Fruit fly (Drosophila melanogaster): ENCODE data around the gene Syt12.

Gene Syt12

dm6 chrX:13338113-13338512 is 20.9 kb upstream of the Syt12 start, which contains the start of gene CG15747:
TSS of gene CG15747 (plus strand) at chrX:13338318.
- TF ChIP-seq sage (GFP tag; optimal IDR thresholded peaks at IDR 0.05) (no peak), psq (GFP tag; optimal IDR thresholded peaks at IDR 0.05) (no peak), HLH106 (tag; optimal IDR thresholded peaks at IDR 0.05) (no peak), Dif (GFP tag; optimal IDR thresholded peaks at IDR 0.05; ENCODE audit: partially characterized antibody) (no peak), Vsx2 (GFP tag; optimal IDR thresholded peaks at IDR 0.05; ENCODE audit: partially characterized antibody) (no peak), Abd-B (GFP tag; optimal IDR thresholded peaks at IDR 0.05) (no peak), woc (GFP tag; optimal IDR thresholded peaks at IDR 0.05) (no peak), dsf (GFP tag; optimal IDR thresholded peaks at IDR 0.05; ENCODE audit: borderline replicate concordance) (no peak), Dfd (GFP tag; optimal IDR thresholded peaks at IDR 0.05) (no peak), dmrt93B (GFP tag; optimal IDR thresholded peaks at IDR 0.05) (no peak), jim (GFP tag; optimal IDR thresholded peaks at IDR 0.05) (no peak), ey (GFP tag; optimal IDR thresholded peaks at IDR 0.05) (no peak)

- TF ChIP-seq dsf (GFP tag; optimal IDR thresholded peaks at IDR 0.05; ENCODE audit: borderline replicate concordance) (no peak), Hr83 (GFP tag; optimal IDR thresholded peaks at IDR 0.05; ENCODE audit: poor library complexity, severe bottlenecking) (no peak), Mio (GFP tag; optimal IDR thresholded peaks at IDR 0.05) (no peak), Sp1 (GFP tag; optimal IDR thresholded peaks at IDR 0.05) (peak; percentile 26), Rel (GFP tag; optimal IDR thresholded peaks at IDR 0.05) (no peak), Rel (tag; optimal IDR thresholded peaks at IDR 0.05) (no peak), foxo (GFP tag; optimal IDR thresholded peaks at IDR 0.05) (peak in 1 of 2 experiments; percentile 13), HLH106 (tag; optimal IDR thresholded peaks at IDR 0.05) (peak; percentile 43), Abd-B (GFP tag; optimal IDR thresholded peaks at IDR 0.05) (no peak)
Measured at dm6 chrX:13345327-13345726, 13.7 kb upstream of the Syt12 start.

- TF ChIP-seq HLH106 (tag; optimal IDR thresholded peaks at IDR 0.05), result no peak
- no peak for TF ChIP-seq psq (GFP tag; optimal IDR thresholded peaks at IDR 0.05)
- TF ChIP-seq brk (GFP tag; optimal IDR thresholded peaks at IDR 0.05), result no peak
- TF ChIP-seq fru (GFP tag; optimal IDR thresholded peaks at IDR 0.05), result no peak
- TF ChIP-seq OdsH (GFP tag; optimal IDR thresholded peaks at IDR 0.05), result no peak
- no peak for TF ChIP-seq Vsx2 (GFP tag; optimal IDR thresholded peaks at IDR 0.05; ENCODE audit: partially characterized antibody)
- no peak for TF ChIP-seq pan (optimal IDR thresholded peaks at IDR 0.05)
- no peak for TF ChIP-seq Hr78 (GFP tag; optimal IDR thresholded peaks at IDR 0.05)
- no peak for TF ChIP-seq Rel (GFP tag; optimal IDR thresholded peaks at IDR 0.05)
- no peak for TF ChIP-seq Rel (tag; optimal IDR thresholded peaks at IDR 0.05)
- TF ChIP-seq Mio (GFP tag; optimal IDR thresholded peaks at IDR 0.05), result no peak
- TF ChIP-seq sv (GFP tag; optimal IDR thresholded peaks at IDR 0.05), result no peak
- no peak for TF ChIP-seq Jra (GFP tag; optimal IDR thresholded peaks at IDR 0.05)
- no peak for TF ChIP-seq dmrt93B (GFP tag; optimal IDR thresholded peaks at IDR 0.05)
- TF ChIP-seq Dfd (GFP tag; optimal IDR thresholded peaks at IDR 0.05), result no peak
- TF ChIP-seq lola (GFP tag; optimal IDR thresholded peaks at IDR 0.05), result no peak
- no peak for TF ChIP-seq N (GFP tag; optimal IDR thresholded peaks at IDR 0.05)
- TF ChIP-seq dsf (GFP tag; optimal IDR thresholded peaks at IDR 0.05; ENCODE audit: borderline replicate concordance), result no peak
Measured at dm6 chrX:13346998-13347397, 12.1 kb upstream of the Syt12 start.

dm6 chrX:13358240-13358799 is 728 bp upstream of the Syt12 start:
- TF ChIP-seq Myc (optimal IDR thresholded peaks at IDR 0.05), result peak; percentile 40
- TF ChIP-seq rgr (GFP tag; optimal IDR thresholded peaks at IDR 0.05), result no peak
- TF ChIP-seq Sp1 (GFP tag; optimal IDR thresholded peaks at IDR 0.05), result no peak
- no peak for TF ChIP-seq sv (GFP tag; optimal IDR thresholded peaks at IDR 0.05)
- no peak for TF ChIP-seq jim (GFP tag; optimal IDR thresholded peaks at IDR 0.05)
- TF ChIP-seq dl (GFP tag; optimal IDR thresholded peaks at IDR 0.05; ENCODE audit: insufficient read depth in 1 of 2, partially characterized antibody in 2 of 2), result no peak
- no peak for TF ChIP-seq lola (GFP tag; optimal IDR thresholded peaks at IDR 0.05)
- TF ChIP-seq Dif (GFP tag; optimal IDR thresholded peaks at IDR 0.05; ENCODE audit: partially characterized antibody), result no peak
- TF ChIP-seq pan (optimal IDR thresholded peaks at IDR 0.05), result no peak
- no peak for TF ChIP-seq N (GFP tag; optimal IDR thresholded peaks at IDR 0.05)
- TF ChIP-seq usp (GFP tag; optimal IDR thresholded peaks at IDR 0.05), result no peak
- TF ChIP-seq woc (GFP tag; optimal IDR thresholded peaks at IDR 0.05), result peak; percentile 18
- TF ChIP-seq tai (GFP tag; optimal IDR thresholded peaks at IDR 0.05), result no peak
- no peak for TF ChIP-seq h (GFP tag; optimal IDR thresholded peaks at IDR 0.05)

Measured in whole organism, wandering third instar larva.